Fruit fly (Drosophila melanogaster) whole organism, embryonic: ENCODE data around the gene yrt.

Source experiments
- ATbp ChIP-seq: fragments of 200-800 bp; sonication (Bioruptor generic); optimal IDR thresholded peaks from 2 replicates; lab custom pipeline; 2017; ENCODE audit warnings: missing biosample characterization, mild to moderate bottlenecking, missing genetic modification characterization, missing genetic modification reagents
- BEAF-32 ChIP-seq: fragments of 200-800 bp; sonication (Bioruptor generic); optimal IDR thresholded peaks from 3 replicates; lab custom pipeline; 2017; ENCODE audit warnings: missing biosample characterization, missing genetic modification characterization, mild to moderate bottlenecking, moderate library complexity, missing genetic modification reagents
- CG12155 ChIP-seq: fragments of 200-800 bp; sonication (Bioruptor generic); optimal IDR thresholded peaks from 3 replicates; lab custom pipeline; 2016; ENCODE audit warnings: missing biosample characterization, missing genetic modification characterization
- CG1233 ChIP-seq: fragments of 200-800 bp; sonication (Bioruptor generic); optimal IDR thresholded peaks from 4 replicates; lab custom pipeline; 2018; ENCODE audit warnings: missing biosample characterization, mild to moderate bottlenecking, missing genetic modification characterization
- CG13123 ChIP-seq: fragments of 200-800 bp; sonication (Bioruptor generic); optimal IDR thresholded peaks from 2 replicates; lab custom pipeline; 2016; ENCODE audit warnings: missing biosample characterization, missing genetic modification characterization
- CG13287 ChIP-seq: fragments of 200-800 bp; sonication (Bioruptor generic); IDR thresholded peaks from 2 replicates; pipeline ENCODE4 v1.3.6; 2022; ENCODE audit warnings: missing biosample characterization, missing genetic modification characterization; ENCODE audit not compliant: partially characterized antibody
- CG14860 ChIP-seq: fragments of 200-800 bp; sonication (Bioruptor generic); IDR thresholded peaks from 3 replicates; pipeline ENCODE4 v1.3.6; 2022; ENCODE audit warnings: missing biosample characterization, missing genetic modification characterization; ENCODE audit not compliant: partially characterized antibody
- CG18619 ChIP-seq: fragments of 200-800 bp; sonication (Bioruptor generic); optimal IDR thresholded peaks from 3 replicates; lab custom pipeline; 2017; ENCODE audit warnings: missing biosample characterization, mild to moderate bottlenecking, missing genetic modification characterization
- CG2712 ChIP-seq: fragments of 200-800 bp; optimal IDR thresholded peaks from 3 replicates; lab custom pipeline; 2019; ENCODE audit warnings: missing biosample characterization, mild to moderate bottlenecking, missing genetic modification characterization, moderate library complexity
- CG31224 ChIP-seq: fragments of 200-800 bp; sonication (Bioruptor generic); IDR thresholded peaks from 2 replicates; pipeline ENCODE4 v1.3.6; 2022; ENCODE audit warnings: missing biosample characterization, missing genetic modification characterization
- CG32532 ChIP-seq: fragments of 200-800 bp; sonication (Bioruptor generic); IDR thresholded peaks from 2 replicates; pipeline ENCODE4 v1.3.6; 2022; ENCODE audit warnings: missing biosample characterization, missing genetic modification characterization
- CG32772 ChIP-seq: fragments of 200-800 bp; sonication (Bioruptor generic); IDR thresholded peaks from 2 replicates; pipeline ENCODE4 v1.3.6; 2022; ENCODE audit warnings: missing biosample characterization, missing genetic modification characterization
- CG3847 ChIP-seq: fragments of 200-800 bp; sonication (Bioruptor generic); IDR thresholded peaks from 2 replicates; pipeline ENCODE4 v1.3.6; 2022; ENCODE audit warnings: missing biosample characterization, missing genetic modification characterization
- CG3995 ChIP-seq: fragments of 200-800 bp; sonication (Bioruptor generic); optimal IDR thresholded peaks from 3 replicates; lab custom pipeline; 2016; ENCODE audit warnings: missing biosample characterization, missing genetic modification characterization
- CG43689 ChIP-seq: fragments of 200-800 bp; sonication (Bioruptor generic); IDR thresholded peaks from 2 replicates; pipeline ENCODE4 v1.3.6; 2022; ENCODE audit warnings: missing biosample characterization, missing genetic modification characterization
- CG6175 ChIP-seq: fragments of 200-800 bp; sonication (Bioruptor generic); IDR thresholded peaks from 3 replicates; pipeline ENCODE4 v1.3.6; 2022; ENCODE audit warnings: missing biosample characterization, missing genetic modification characterization
- CG6791 ChIP-seq: fragments of 200-800 bp; sonication (Bioruptor generic); IDR thresholded peaks from 3 replicates; pipeline ENCODE4 v1.3.6; 2022; ENCODE audit warnings: missing biosample characterization, missing genetic modification characterization; ENCODE audit not compliant: partially characterized antibody
- CG6854 ChIP-seq: fragments of 200-800 bp; sonication (Bioruptor generic); optimal IDR thresholded peaks from 3 replicates; lab custom pipeline; 2017; ENCODE audit warnings: missing biosample characterization, mild to moderate bottlenecking, missing genetic modification characterization
- CG7372 ChIP-seq: fragments of 200-800 bp; sonication (Bioruptor generic); IDR thresholded peaks from 2 replicates; pipeline ENCODE4 v1.3.6; 2022; ENCODE audit warnings: missing biosample characterization, missing genetic modification characterization
- CG7745 ChIP-seq: fragments of 200-800 bp; sonication (Bioruptor generic); optimal IDR thresholded peaks from 2 replicates; lab custom pipeline; 2018; ENCODE audit warnings: missing biosample characterization, mild to moderate bottlenecking, missing genetic modification characterization, moderate library complexity
- CG8089 ChIP-seq: fragments of 200-800 bp; sonication (Bioruptor generic); optimal IDR thresholded peaks from 3 replicates; lab custom pipeline; 2016; ENCODE audit warnings: missing biosample characterization, missing genetic modification characterization
- CG8290 ChIP-seq, 3 experiments: fragments of 200-800 bp; sonication (Bioruptor generic); optimal IDR thresholded peaks; 2 replicates each; lab custom pipeline; 2016 to 2019; ENCODE audit warnings: missing biosample characterization in 3 of 3, missing genetic modification characterization in 3 of 3, mild to moderate bottlenecking in 2 of 3, moderate library complexity in 1 of 3
- CG8765 ChIP-seq: fragments of 200-800 bp; sonication (Bioruptor generic); IDR thresholded peaks from 2 replicates; pipeline ENCODE4 v1.3.6; 2022; ENCODE audit warnings: missing biosample characterization, missing genetic modification characterization
- Dbx ChIP-seq: fragments of 200-800 bp; sonication (Bioruptor generic); IDR thresholded peaks from 3 replicates; pipeline ENCODE4 v1.3.6; 2022; ENCODE audit warnings: missing biosample characterization, missing genetic modification characterization
- Dfd ChIP-seq, 2 experiments: fragments of >200 bp; optimal IDR thresholded peaks; 2 replicates each; lab custom pipeline; 2017; ENCODE audit warnings: missing biosample characterization in 2 of 2, missing genetic modification characterization in 2 of 2
- Elba2 ChIP-seq: fragments of 200-800 bp; sonication (Bioruptor generic); optimal IDR thresholded peaks from 3 replicates; lab custom pipeline; 2016; ENCODE audit warnings: missing biosample characterization, missing genetic modification characterization
- Hr39 ChIP-seq: fragments of >200 bp; optimal IDR thresholded peaks from 2 replicates; lab custom pipeline; 2017
- Hr78 ChIP-seq, 2 experiments: fragments of 200-800 bp in 1 of 2; fragments of >200 bp in 1 of 2; sonication (Bioruptor generic) in 1 of 2; optimal IDR thresholded peaks; 2 replicates each; lab custom pipeline; 2017 to 2019; ENCODE audit warnings: missing biosample characterization in 2 of 2, missing genetic modification characterization in 2 of 2, mild to moderate bottlenecking in 1 of 2, moderate library complexity in 1 of 2
- Lim3 ChIP-seq: fragments of 200-800 bp; sonication (Bioruptor generic); IDR thresholded peaks from 2 replicates; pipeline ENCODE4 v1.3.6; 2022; ENCODE audit warnings: missing biosample characterization, missing genetic modification characterization
- Med ChIP-seq: fragments of 200-800 bp; sonication (Bioruptor generic); peaks from one replicate; lab custom pipeline; 2016; ENCODE audit warnings: missing biosample characterization, missing genetic modification characterization, mild to moderate bottlenecking, inconsistent platforms, moderate library complexity
- Nf-YB ChIP-seq: fragments of 200-800 bp; sonication (Bioruptor generic); optimal IDR thresholded peaks from 3 replicates; lab custom pipeline; 2019; ENCODE audit warnings: missing biosample characterization, mild to moderate bottlenecking, missing genetic modification characterization, moderate library complexity
- Six4 ChIP-seq: fragments of 200-800 bp; sonication (Bioruptor generic); optimal IDR thresholded peaks from 2 replicates; lab custom pipeline; 2016; ENCODE audit warnings: missing biosample characterization, missing genetic modification characterization
- aop ChIP-seq: fragments of 200-800 bp; sonication (Bioruptor generic); IDR thresholded peaks from 2 replicates; pipeline ENCODE4 v1.3.6; 2022; ENCODE audit warnings: missing biosample characterization, missing genetic modification characterization
- eve ChIP-seq, 2 experiments: fragments of >200 bp; optimal IDR thresholded peaks; 2 replicates each; lab custom pipeline; 2017; ENCODE audit warnings: missing biosample characterization in 2 of 2, missing genetic modification characterization in 2 of 2
- fd64A ChIP-seq: fragments of 200-800 bp; sonication (Bioruptor generic); optimal IDR thresholded peaks from 3 replicates; lab custom pipeline; 2018; ENCODE audit warnings: missing biosample characterization, mild to moderate bottlenecking, missing genetic modification characterization
- fru ChIP-seq: fragments of >200 bp; optimal IDR thresholded peaks from 2 replicates; lab custom pipeline; 2017
- gt ChIP-seq: fragments of 200-800 bp; sonication (Bioruptor generic); IDR thresholded peaks from 2 replicates; pipeline ENCODE4 v1.3.6; 2022; ENCODE audit warnings: missing biosample characterization, missing genetic modification characterization
- h ChIP-seq: fragments of >200 bp; optimal IDR thresholded peaks from 2 replicates; lab custom pipeline; 2017
- hbn ChIP-seq: fragments of 200-800 bp; sonication (Bioruptor generic); IDR thresholded peaks from 2 replicates; pipeline ENCODE4 v1.3.6; 2022; ENCODE audit warnings: missing biosample characterization, missing genetic modification characterization; ENCODE audit not compliant: partially characterized antibody
- her ChIP-seq: fragments of 200-800 bp; sonication (Bioruptor generic); optimal IDR thresholded peaks from 2 replicates; lab custom pipeline; 2016; ENCODE audit warnings: missing biosample characterization, missing genetic modification characterization
- jigr1 ChIP-seq: fragments of 200-800 bp; sonication (Bioruptor generic); IDR thresholded peaks from 3 replicates; pipeline ENCODE4 v1.3.6; 2022; ENCODE audit warnings: missing biosample characterization, missing genetic modification characterization
- jing ChIP-seq: fragments of 200-800 bp; sonication (Bioruptor generic); optimal IDR thresholded peaks from 2 replicates; lab custom pipeline; 2018; ENCODE audit warnings: missing biosample characterization, mild to moderate bottlenecking, missing genetic modification characterization
- lilli ChIP-seq: fragments of 200-800 bp; sonication (Bioruptor generic); optimal IDR thresholded peaks from 3 replicates; lab custom pipeline; 2016; ENCODE audit warnings: missing biosample characterization, missing genetic modification characterization
- peb ChIP-seq: fragments of 200-800 bp; sonication (Bioruptor generic); IDR thresholded peaks from 2 replicates; pipeline ENCODE4 v1.3.6; 2022; ENCODE audit warnings: missing biosample characterization, missing genetic modification characterization
- pros ChIP-seq: fragments of 200-800 bp; sonication (Bioruptor generic); optimal IDR thresholded peaks from 3 replicates; lab custom pipeline; 2019; ENCODE audit warnings: missing biosample characterization, mild to moderate bottlenecking, missing genetic modification characterization, moderate library complexity
- salm ChIP-seq: fragments of 200-800 bp; sonication (Bioruptor generic); optimal IDR thresholded peaks from 2 replicates; lab custom pipeline; 2018; ENCODE audit warnings: missing biosample characterization, mild to moderate bottlenecking, missing genetic modification characterization
- sc ChIP-seq, 3 experiments: fragments of >200 bp in 2 of 3; fragments of 200-800 bp in 1 of 3; sonication (Bioruptor generic) in 1 of 3; optimal IDR thresholded peaks; 2 replicates in 2 of 3; 3 replicates in 1 of 3; lab custom pipeline; 2017; ENCODE audit warnings: mild to moderate bottlenecking in 1 of 3, missing biosample characterization in 1 of 3, missing genetic modification characterization in 1 of 3, missing genetic modification reagents in 1 of 3
- ssp ChIP-seq: fragments of 200-800 bp; sonication (Bioruptor generic); IDR thresholded peaks from 2 replicates; pipeline ENCODE4 v1.3.6; 2022; ENCODE audit warnings: missing biosample characterization, missing genetic modification characterization
- trh ChIP-seq: fragments of 200-800 bp; sonication (Bioruptor generic); optimal IDR thresholded peaks from 2 replicates; lab custom pipeline; 2016; ENCODE audit warnings: missing biosample characterization, missing genetic modification characterization
- tx ChIP-seq: fragments of 200-800 bp; sonication (Bioruptor generic); optimal IDR thresholded peaks from 2 replicates; lab custom pipeline; 2016; ENCODE audit warnings: missing biosample characterization, missing genetic modification characterization

The yrt gene

dm6 chr3R:13381744-13382435, 52.9 kb downstream of the yrt start, which contains the start of the genes mRpS21 and Droj2 (continued):
- TF ChIP-seq CG2712 (tag; lab: Kevin White, UChicago) (peak; percentile 64), gt (no peak), CG7745 (tag; lab: Kevin White, UChicago) (no peak), CG7372 (GFP tag; lab: Robert Waterston, UW) (0 out of 2 replicates have a peak, but pooled peaks have one; percentile 29), fru (lab: Kevin White, UChicago) (no peak), CG32772 (GFP tag; lab: Robert Waterston, UW) (no peak), Hr78 (GFP tag; optimal IDR thresholded peaks at IDR 0.05; lab: Kevin White, UChicago) (no peak), Elba2 (GFP tag; lab: Kevin White, UChicago) (peak; percentile 95), ssp (GFP tag; lab: Robert Waterston, UW) (no peak), sc (optimal IDR thresholded peaks at IDR 0.05; lab: Kevin White, UChicago) (no peak), sc (GFP tag; optimal IDR thresholded peaks at IDR 0.05; lab: Kevin White, UChicago) (no peak), CG43689 (GFP tag; lab: Robert Waterston, UW) (no peak), CG31224 (peak; percentile 35; the same call in 1 of the 2 replicates), Dbx (GFP tag; lab: Robert Waterston, UW) (0 out of 3 replicates have a peak, but pooled peaks have one; percentile 38), h (lab: Kevin White, UChicago) (no peak), jing (GFP tag; lab: Kevin White, UChicago) (no peak), CG6791 (GFP tag; lab: Robert Waterston, UW) (peak; percentile 30; the same call in 2 of the 3 replicates), CG1233 (GFP tag; lab: Kevin White, UChicago) (no peak), Six4 (GFP tag; lab: Kevin White, UChicago) (peak; percentile 50), pros (GFP tag; lab: Kevin White, UChicago) (no peak), ATbp (no peak), her (no peak), CG12155 (GFP tag; lab: Kevin White, UChicago) (peak; percentile 33), CG32532 (GFP tag; lab: Robert Waterston, UW) (peak; percentile 49; the same call in 1 of the 2 replicates), CG3847 (peak; percentile 81), Nf-YB (GFP tag; lab: Kevin White, UChicago) (peak; percentile 7), CG3995 (GFP tag; lab: Kevin White, UChicago) (peak; percentile 74), CG13123 (GFP tag; lab: Kevin White, UChicago) (no peak), CG18619 (GFP tag; lab: Kevin White, UChicago) (peak; percentile 15), CG6854 (GFP tag; lab: Kevin White, UChicago) (no peak), CG8765 (GFP tag; lab: Robert Waterston, UW) (no peak), Dfd (GFP tag; optimal IDR thresholded peaks at IDR 0.05; lab: Kevin White, UChicago) (no peak), trh (GFP tag; lab: Kevin White, UChicago) (no peak), Med (GFP tag; lab: Kevin White, UChicago) (peak; percentile 86), eve (GFP tag; optimal IDR thresholded peaks at IDR 0.05; lab: Kevin White, UChicago) (no peak), tx (GFP tag; lab: Kevin White, UChicago) (peak; percentile 4), peb (no peak), hbn (GFP tag; lab: Robert Waterston, UW) (no peak; the same call in 1 of the 2 replicates), CG14860 (GFP tag; lab: Robert Waterston, UW) (no peak), lilli (GFP tag; lab: Kevin White, UChicago) (peak; percentile 77), CG8089 (GFP tag; lab: Kevin White, UChicago) (no peak), Lim3 (GFP tag; lab: Robert Waterston, UW) (no peak), jigr1 (GFP tag; lab: Robert Waterston, UW) (no peak), aop (GFP tag; lab: Robert Waterston, UW) (no peak), CG8290 (GFP tag; optimal IDR thresholded peaks at IDR 0.05; lab: Kevin White, UChicago) (peak; percentile 28), CG8290 (tag; optimal IDR thresholded peaks at IDR 0.05; lab: Kevin White, UChicago) (peak in 1 of 2 experiments; percentile 17), BEAF-32 (GFP tag; lab: Kevin White, UChicago) (peak; percentile 65), Hr39 (lab: Kevin White, UChicago) (no peak), fd64A (GFP tag; lab: Kevin White, UChicago) (no peak), salm (tag; lab: Kevin White, UChicago) (peak; percentile 41), CG13287 (GFP tag; lab: Robert Waterston, UW) (peak; percentile 48), CG6175 (GFP tag; lab: Robert Waterston, UW) (no peak)
